Worm (Caenorhabditis elegans): ENCODE results near the gene hil-1.

The hil-1 gene

DNA sequence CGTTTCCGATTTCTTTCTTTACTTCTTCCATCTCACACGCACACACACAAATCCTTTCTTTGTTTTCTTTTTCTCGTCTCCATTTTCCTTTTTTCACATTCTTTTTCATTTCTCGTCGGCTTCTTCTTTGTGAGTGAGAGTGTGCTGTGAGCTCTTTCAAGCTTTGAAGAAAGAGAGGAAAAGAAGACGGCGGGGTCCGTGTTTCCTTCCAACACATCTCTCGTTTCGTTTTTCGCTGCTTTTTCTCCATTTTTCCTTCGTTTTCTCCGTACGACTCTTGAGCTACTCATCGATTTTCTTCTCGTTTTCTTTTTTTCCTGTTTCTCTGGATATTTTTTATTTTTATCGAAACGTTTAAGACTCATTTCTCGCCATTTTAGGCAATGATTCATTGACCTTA lies 19.4 kb upstream of the hil-1 start:
- TF ChIP-seq gei-8 (GFP tag; optimal IDR thresholded peaks at IDR 0.05) (no peak), rbr-2 (tag; optimal IDR thresholded peaks at IDR 0.05) (peak; percentile 37), F26F4.8 (GFP tag; conservative IDR thresholded peaks at IDR 0.05) (no peak), Y105C5A.15 (GFP tag; IDR thresholded peaks at IDR 0.05) (no peak), T20F7.1 (GFP tag; optimal IDR thresholded peaks at IDR 0.05) (no peak), lin-39 (tag; optimal IDR thresholded peaks at IDR 0.05) (no peak), aly-2 (tag; optimal IDR thresholded peaks at IDR 0.05) (no peak), Y75B8A.6 (GFP tag; IDR thresholded peaks at IDR 0.05) (no peak), mxl-3 (GFP tag; optimal IDR thresholded peaks at IDR 0.05) (no peak), ceh-28 (tag; optimal IDR thresholded peaks at IDR 0.05) (no peak), Y5F2A.4 (GFP tag; optimal IDR thresholded peaks at IDR 0.05) (no peak), unc-39 (tag; optimal IDR thresholded peaks at IDR 0.05) (no peak), nhr-28 (tag; optimal IDR thresholded peaks at IDR 0.05) (no peak), spr-1 (tag; optimal IDR thresholded peaks at IDR 0.05) (no peak), mdl-1 (tag; optimal IDR thresholded peaks at IDR 0.05) (peak in 1 of 2 experiments; percentile 33), tra-1 (GFP tag; IDR thresholded peaks at IDR 0.05) (no peak), skn-1 (tag; optimal IDR thresholded peaks at IDR 0.05) (no peak), Y48G9A.11 (GFP tag; IDR thresholded peaks at IDR 0.05) (no peak), D1046.2 (GFP tag; IDR thresholded peaks at IDR 0.05) (no peak), fkh-10 (GFP tag; optimal IDR thresholded peaks at IDR 0.05) (peak; percentile 79), zip-2 (tag; optimal IDR thresholded peaks at IDR 0.05) (no peak), aha-1 (tag) (peak; percentile 76), dve-1 (tag; optimal IDR thresholded peaks at IDR 0.05; ENCODE audit: insufficient read depth) (no peak), nhr-11 (tag; optimal IDR thresholded peaks at IDR 0.05) (peak; percentile 40), ceh-44 (GFP tag; IDR thresholded peaks at IDR 0.05) (no peak), nhr-237 (tag; optimal IDR thresholded peaks at IDR 0.05) (no peak), nhr-111 (GFP tag; optimal IDR thresholded peaks at IDR 0.05) (no peak), lin-38 (GFP tag; IDR thresholded peaks at IDR 0.05) (no peak), attf-4 (tag; optimal IDR thresholded peaks at IDR 0.05) (no peak), zfp-2 (tag; optimal IDR thresholded peaks at IDR 0.05) (no peak), hmg-1.1 (GFP tag; IDR thresholded peaks at IDR 0.05) (no peak), daf-19 (GFP tag; conservative IDR thresholded peaks at IDR 0.05) (no peak), nhr-6 (tag; optimal IDR thresholded peaks at IDR 0.05) (no peak), ctbp-1 (GFP tag; IDR thresholded peaks at IDR 0.05) (0 out of 2 replicates have a peak, but pooled peaks have one; percentile 17), nhr-48 (tag; optimal IDR thresholded peaks at IDR 0.05) (no peak), dmd-9 (GFP tag; IDR thresholded peaks at IDR 0.05) (no peak), ztf-11 (tag; optimal IDR thresholded peaks at IDR 0.05) (no peak), zag-1 (tag; optimal IDR thresholded peaks at IDR 0.05) (no peak), ZK546.5 (tag; optimal IDR thresholded peaks at IDR 0.05) (no peak), duxl-1 (tag; optimal IDR thresholded peaks at IDR 0.05; ENCODE audit: poor library complexity) (no peak), unc-130 (GFP tag; optimal IDR thresholded peaks at IDR 0.05) (no peak), mep-1 (tag; optimal IDR thresholded peaks at IDR 0.05) (no peak), nhr-10 (tag; optimal IDR thresholded peaks at IDR 0.05) (no peak), nhr-76 (tag; optimal IDR thresholded peaks at IDR 0.05) (no peak), lin-29 (GFP tag; IDR thresholded peaks at IDR 0.05) (no peak), lin-1 (GFP tag; IDR thresholded peaks at IDR 0.05) (no peak), tag-97 (GFP tag; IDR thresholded peaks at IDR 0.05) (no peak), ceh-20 (GFP tag; IDR thresholded peaks at IDR 0.05) (no peak), nhr-102 (tag; optimal IDR thresholded peaks at IDR 0.05) (no peak)

Measured in whole organism, L4 larva.